Worm (Caenorhabditis elegans) whole organism, early embryonic: Measurements from ENCODE around the gene Y17G7B.8.
A peak's percentile ranks its signal among the peaks of the same experiment; 100 is the strongest.

Experiments used
- aly-1 ChIP-seq: sonication (generic microtip); optimal IDR thresholded peaks from 2 replicates; lab custom pipeline; 2016; ENCODE audit warnings: missing genetic modification characterization, missing compliant biosample characterization
- ama-1 ChIP-seq: fragments of 150-350 bp; optimal IDR thresholded peaks from 2 replicates; lab custom pipeline; 2014
- ceh-13 ChIP-seq: fragments of 200-800 bp; sonication (Bioruptor generic); optimal IDR thresholded peaks from 2 replicates; lab custom pipeline; 2018; ENCODE audit warnings: mild to moderate bottlenecking, missing genetic modification characterization, missing compliant biosample characterization
- ets-7 ChIP-seq: sonication (generic microtip); optimal IDR thresholded peaks from 2 replicates; lab custom pipeline; 2016; ENCODE audit warnings: missing genotype, missing genetic modification characterization, missing compliant biosample characterization
- flt-1 ChIP-seq: fragments of 200-800 bp; sonication (Bioruptor generic); IDR thresholded peaks from 2 replicates; pipeline ENCODE4 v1.3.6; 2022; ENCODE audit warnings: missing genetic modification characterization, missing compliant biosample characterization
- hmbx-1 ChIP-seq: sonication (generic microtip); optimal IDR thresholded peaks from 2 replicates; lab custom pipeline; 2016; ENCODE audit warnings: mild to moderate bottlenecking, missing genetic modification characterization, missing compliant biosample characterization
- hmg-4 ChIP-seq: fragments of 200-800 bp; sonication (Bioruptor generic); optimal IDR thresholded peaks from 2 replicates; lab custom pipeline; 2018; ENCODE audit warnings: mild to moderate bottlenecking, missing genetic modification characterization, missing compliant biosample characterization
- hnd-1 ChIP-seq: sonication (generic microtip); optimal IDR thresholded peaks from 2 replicates; lab custom pipeline; 2016; ENCODE audit warnings: missing genetic modification characterization, missing compliant biosample characterization
- sea-1 ChIP-seq: fragments of 200-800 bp; sonication (Bioruptor generic); conservative IDR thresholded peaks from 2 replicates; pipeline ENCODE4 v1.3.6; 2022; ENCODE audit warnings: missing genetic modification characterization, missing compliant biosample characterization
- tbx-11 ChIP-seq: fragments of 200-800 bp; sonication (Bioruptor generic); IDR thresholded peaks from 2 replicates; pipeline ENCODE4 v1.3.6; 2022; ENCODE audit warnings: missing genetic modification characterization, missing compliant biosample characterization
- tbx-37 ChIP-seq: fragments of 200-800 bp; sonication (Bioruptor generic); conservative IDR thresholded peaks from 2 replicates; pipeline ENCODE4 v1.3.6; 2022; ENCODE audit warnings: missing genetic modification reagents, missing genetic modification characterization, missing compliant biosample characterization

DNA sequence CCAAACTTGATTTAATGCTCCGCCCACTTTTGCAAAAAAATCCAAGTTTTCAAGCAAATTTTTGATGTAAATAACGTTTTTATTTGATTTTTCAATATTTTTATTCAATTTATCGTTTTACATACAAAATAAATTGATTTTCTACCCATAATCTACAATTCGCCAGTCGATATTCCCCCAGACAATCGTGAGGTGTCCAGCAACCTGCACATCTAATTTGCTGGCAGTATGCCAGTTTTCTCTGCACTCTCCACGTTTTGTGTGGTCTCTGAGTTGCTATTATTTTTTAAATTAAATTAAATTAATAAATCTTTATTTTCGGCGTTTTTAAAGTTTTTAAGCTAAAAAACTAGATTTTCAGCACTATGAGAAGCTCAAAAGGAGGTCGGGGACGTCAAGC is 47.4 kb downstream of the Y17G7B.8 start:
- TF ChIP-seq ceh-13 (GFP tag; lab: Kevin White, UChicago) (no peak), aly-1 (tag; lab: Kevin White, UChicago) (no peak), flt-1 (GFP tag; lab: Robert Waterston, UW) (no peak), hmg-4 (no peak), tbx-37 (GFP tag; lab: Robert Waterston, UW) (0 out of 2 replicates have a peak, but pooled peaks have one; percentile 35), ama-1 (lab: Kevin White, UChicago) (no peak), hnd-1 (tag; lab: Kevin White, UChicago) (no peak), ets-7 (tag; lab: Kevin White, UChicago) (no peak), tbx-11 (GFP tag; lab: Robert Waterston, UW) (no peak), hmbx-1 (tag; lab: Kevin White, UChicago) (no peak), sea-1 (GFP tag; lab: Robert Waterston, UW) (no peak)
